Worm (Caenorhabditis elegans): ENCODE results near the gene srz-10.

- TF ChIP-seq zag-1 (tag; optimal IDR thresholded peaks at IDR 0.05) (no peak), ceh-16 (tag; optimal IDR thresholded peaks at IDR 0.05) (no peak), snpc-4 (tag; optimal IDR thresholded peaks at IDR 0.05) (no peak), ztf-11 (tag; optimal IDR thresholded peaks at IDR 0.05) (no peak), unc-62 (GFP tag; optimal IDR thresholded peaks at IDR 0.05) (no peak), nhr-237 (tag; optimal IDR thresholded peaks at IDR 0.05) (no peak), alr-1 (tag; optimal IDR thresholded peaks at IDR 0.05) (no peak), ztf-4 (tag; optimal IDR thresholded peaks at IDR 0.05) (no peak), ceh-82 (tag; optimal IDR thresholded peaks at IDR 0.05) (no peak), egl-27 (tag; optimal IDR thresholded peaks at IDR 0.05) (no peak), elt-3 (tag; optimal IDR thresholded peaks at IDR 0.05) (no peak), nhr-25 (tag; optimal IDR thresholded peaks at IDR 0.05) (no peak), unc-55 (GFP tag; optimal IDR thresholded peaks at IDR 0.05) (no peak)
Observed at ce11 chrV:15337405-15337804, 28.5 kb upstream of the srz-10 start, which contains the start of gene wrt-7.
